Fruit fly (Drosophila melanogaster): ENCODE measurements around the gene pes.

dm6 chr2L:7942927-7943326 is 51.1 kb downstream of the pes start:
- no peak for TF ChIP-seq CG10631 (GFP tag; optimal IDR thresholded peaks at IDR 0.05)
- TF ChIP-seq Hr4 (GFP tag; optimal IDR thresholded peaks at IDR 0.05): no peak
- no peak for TF ChIP-seq fd85E (GFP tag; optimal IDR thresholded peaks at IDR 0.05)
- no peak for TF ChIP-seq fkh (GFP tag; optimal IDR thresholded peaks at IDR 0.05)
- no peak for TF ChIP-seq Lpt (GFP tag; optimal IDR thresholded peaks at IDR 0.05)
- TF ChIP-seq CG6854 (GFP tag; optimal IDR thresholded peaks at IDR 0.05): no peak
- TF ChIP-seq Hr39 (GFP tag; optimal IDR thresholded peaks at IDR 0.05): no peak
- no peak for TF ChIP-seq CG16779 (tag; optimal IDR thresholded peaks at IDR 0.05)
- TF ChIP-seq CG6276 (GFP tag; optimal IDR thresholded peaks at IDR 0.05): no peak
- no peak for TF ChIP-seq Hr38 (GFP tag; optimal IDR thresholded peaks at IDR 0.05)

Measured in whole organism, prepupa.